Worm (Caenorhabditis elegans) whole organism, young adult: Measurements from ENCODE around the gene F46H5.5.

ENCODE experiments used
- B0019.2 ChIP-seq: fragments of 200-800 bp; sonication (Bioruptor generic); conservative IDR thresholded peaks from 2 replicates; pipeline ENCODE4 v1.3.6; 2022; ENCODE audit warnings: missing genetic modification reagents, missing genetic modification characterization, missing compliant biosample characterization
- B0035.1 ChIP-seq: sonication (generic microtip); optimal IDR thresholded peaks from 2 replicates; lab custom pipeline; 2016; ENCODE audit warnings: missing genetic modification characterization, mild to moderate bottlenecking, missing compliant biosample characterization, missing genotype, missing genetic modification reagents
- B0261.1 ChIP-seq: sonication (generic microtip); optimal IDR thresholded peaks from 2 replicates; lab custom pipeline; 2016; ENCODE audit warnings: mild to moderate bottlenecking, missing genetic modification characterization, moderate library complexity, missing compliant biosample characterization
- C17E4.6 ChIP-seq: fragments of 200-800 bp; sonication (Bioruptor generic); IDR thresholded peaks from 2 replicates; pipeline ENCODE4 v1.3.6; 2022; ENCODE audit warnings: missing genetic modification reagents, missing genetic modification characterization, missing compliant biosample characterization
- F52B5.7 ChIP-seq: sonication (generic microtip); optimal IDR thresholded peaks from 2 replicates; lab custom pipeline; 2016; ENCODE audit warnings: mild to moderate bottlenecking, missing genetic modification characterization, missing compliant biosample characterization
- F57C9.4 ChIP-seq: sonication (generic microtip); optimal IDR thresholded peaks from 2 replicates; lab custom pipeline; 2017; ENCODE audit warnings: mild to moderate bottlenecking, missing genetic modification characterization, missing compliant biosample characterization
- K11D2.4 ChIP-seq: fragments of 200-800 bp; sonication (Bioruptor generic); IDR thresholded peaks from 2 replicates; pipeline ENCODE4 v1.3.6; 2022; ENCODE audit warnings: missing genetic modification reagents, missing genetic modification characterization, missing compliant biosample characterization
- ZK185.1 ChIP-seq: sonication (generic microtip); optimal IDR thresholded peaks from 2 replicates; lab custom pipeline; 2016; ENCODE audit warnings: mild to moderate bottlenecking, missing genetic modification characterization, missing compliant biosample characterization; ENCODE audit not compliant: poor library complexity, severe bottlenecking
- aptf-2 ChIP-seq: fragments of 200-800 bp; sonication (Bioruptor generic); conservative IDR thresholded peaks from 2 replicates; pipeline ENCODE4 v1.3.6; 2022; ENCODE audit warnings: missing genetic modification reagents, missing genetic modification characterization, missing compliant biosample characterization
- atf-7 ChIP-seq: sonication (generic microtip); optimal IDR thresholded peaks from 2 replicates; lab custom pipeline; 2017; ENCODE audit warnings: mild to moderate bottlenecking, missing genetic modification characterization, missing compliant biosample characterization
- athp-1 ChIP-seq: sonication (generic microtip); optimal IDR thresholded peaks from 2 replicates; lab custom pipeline; 2017; ENCODE audit warnings: mild to moderate bottlenecking, missing genetic modification characterization, missing compliant biosample characterization
- attf-3 ChIP-seq: fragments of 200-800 bp; sonication (Bioruptor generic); conservative IDR thresholded peaks from 2 replicates; pipeline ENCODE4 v1.3.6; 2022; ENCODE audit warnings: missing genetic modification reagents, missing genetic modification characterization, missing compliant biosample characterization
- attf-5 ChIP-seq: fragments of 200-800 bp; sonication (Bioruptor generic); optimal IDR thresholded peaks from 2 replicates; lab custom pipeline; 2018; ENCODE audit warnings: mild to moderate bottlenecking, missing genetic modification characterization, missing compliant biosample characterization
- bed-1 ChIP-seq: fragments of 200-800 bp; sonication (Bioruptor generic); IDR thresholded peaks from 2 replicates; pipeline ENCODE4 v1.3.6; 2022; ENCODE audit warnings: missing genetic modification reagents, missing genetic modification characterization, missing compliant biosample characterization
- ccch-3 ChIP-seq: fragments of 200-800 bp; sonication (Bioruptor generic); optimal IDR thresholded peaks from 2 replicates; lab custom pipeline; 2018; ENCODE audit warnings: mild to moderate bottlenecking, missing genetic modification characterization, missing compliant biosample characterization
- cebp-1 ChIP-seq, 2 experiments: fragments of 200-800 bp in 1 of 2; sonication (Bioruptor generic) in 1 of 2; sonication (generic microtip) in 1 of 2; IDR thresholded peaks in 1 of 2; optimal IDR thresholded peaks in 1 of 2; 2 replicates each; pipeline versions ENCODE4 v1.3.6 to Lab custom; 2017 to 2022; ENCODE audit warnings: missing compliant biosample characterization in 2 of 2, missing genetic modification characterization in 2 of 2, mild to moderate bottlenecking in 1 of 2, missing genetic modification reagents in 1 of 2, moderate library complexity in 1 of 2
- cebp-2 ChIP-seq: fragments of 200-800 bp; sonication (Bioruptor generic); IDR thresholded peaks from 2 replicates; pipeline ENCODE4 v1.3.6; 2022; ENCODE audit warnings: missing genetic modification characterization, missing compliant biosample characterization
- ceh-91 ChIP-seq: fragments of 200-800 bp; sonication (Bioruptor generic); IDR thresholded peaks from 2 replicates; pipeline ENCODE4 v1.3.6; 2022; ENCODE audit warnings: missing genetic modification reagents, missing genetic modification characterization, missing compliant biosample characterization
- chd-7 ChIP-seq: sonication (generic microtip); optimal IDR thresholded peaks from 2 replicates; lab custom pipeline; 2016; ENCODE audit warnings: mild to moderate bottlenecking, missing genetic modification characterization, moderate library complexity, missing compliant biosample characterization
- dox-1 ChIP-seq: fragments of 200-800 bp; sonication (Bioruptor generic); IDR thresholded peaks from 2 replicates; pipeline ENCODE4 v1.3.6; 2022; ENCODE audit warnings: missing genetic modification reagents, missing genetic modification characterization, missing compliant biosample characterization
- dpff-1 ChIP-seq: sonication (generic microtip); optimal IDR thresholded peaks from 2 replicates; lab custom pipeline; 2017; ENCODE audit warnings: mild to moderate bottlenecking, missing genetic modification characterization, missing compliant biosample characterization
- fkh-3 ChIP-seq: sonication (generic microtip); optimal IDR thresholded peaks from 2 replicates; lab custom pipeline; 2016; ENCODE audit warnings: mild to moderate bottlenecking, missing genetic modification characterization, missing compliant biosample characterization
- gei-17 ChIP-seq: fragments of 200-800 bp; sonication (Bioruptor generic); optimal IDR thresholded peaks from 2 replicates; lab custom pipeline; 2018; ENCODE audit warnings: mild to moderate bottlenecking, missing genetic modification characterization, missing compliant biosample characterization
- hlh-12 ChIP-seq: sonication (generic microtip); optimal IDR thresholded peaks from 2 replicates; lab custom pipeline; 2016; ENCODE audit warnings: missing genetic modification characterization, missing compliant biosample characterization
- hmg-1.2 ChIP-seq: fragments of 200-800 bp; sonication (Bioruptor generic); IDR thresholded peaks from 2 replicates; pipeline ENCODE4 v1.3.6; 2022; ENCODE audit warnings: missing genetic modification reagents, missing genetic modification characterization, missing compliant biosample characterization
- hmg-20 ChIP-seq: fragments of 200-800 bp; sonication (Bioruptor generic); IDR thresholded peaks from 2 replicates; pipeline ENCODE4 v1.3.6; 2022; ENCODE audit warnings: missing genetic modification reagents, missing genetic modification characterization, missing compliant biosample characterization
- hsf-1 ChIP-seq: fragments of 200-800 bp; sonication (Bioruptor generic); IDR thresholded peaks from 2 replicates; pipeline ENCODE4 v1.3.6; 2022; ENCODE audit warnings: missing genetic modification reagents, missing genetic modification characterization, missing compliant biosample characterization
- let-607 ChIP-seq, 2 experiments: fragments of 200-800 bp in 1 of 2; sonication (Bioruptor generic) in 1 of 2; sonication (generic microtip) in 1 of 2; optimal IDR thresholded peaks; 2 replicates each; lab custom pipeline; 2016 to 2018; ENCODE audit warnings: mild to moderate bottlenecking in 2 of 2, missing compliant biosample characterization in 2 of 2, missing genetic modification characterization in 2 of 2, moderate library complexity in 2 of 2, missing genotype in 1 of 2
- lin-35 ChIP-seq, 3 experiments: fragments of 150-350 bp in 2 of 3; sonication (generic microtip) in 1 of 3; optimal IDR thresholded peaks; 2 replicates each; lab custom pipeline; 2014 to 2018; ENCODE audit warnings: missing biosample characterization in 3 of 3, missing genetic modification characterization in 3 of 3, missing genetic modification reagents in 3 of 3
- lin-54 ChIP-seq: fragments of 200-800 bp; sonication (Bioruptor generic); optimal IDR thresholded peaks from 2 replicates; lab custom pipeline; 2018; ENCODE audit warnings: mild to moderate bottlenecking, missing genetic modification characterization, missing compliant biosample characterization
- madf-10 ChIP-seq: sonication (generic microtip); optimal IDR thresholded peaks from 2 replicates; lab custom pipeline; 2016; ENCODE audit warnings: mild to moderate bottlenecking, missing genetic modification characterization, missing compliant biosample characterization
- mxl-1 ChIP-seq: sonication (generic microtip); optimal IDR thresholded peaks from 2 replicates; lab custom pipeline; 2016; ENCODE audit warnings: missing genetic modification characterization, missing compliant biosample characterization
- nhr-179 ChIP-seq: sonication (generic microtip); optimal IDR thresholded peaks from 2 replicates; lab custom pipeline; 2016; ENCODE audit warnings: mild to moderate bottlenecking, missing genetic modification characterization, missing compliant biosample characterization
- nhr-80 ChIP-seq: sonication (generic microtip); optimal IDR thresholded peaks from 2 replicates; lab custom pipeline; 2016; ENCODE audit warnings: missing genetic modification characterization, missing compliant biosample characterization
- nhr-90 ChIP-seq: sonication (generic microtip); optimal IDR thresholded peaks from 2 replicates; lab custom pipeline; 2016; ENCODE audit warnings: missing genotype, mild to moderate bottlenecking, missing genetic modification characterization, missing compliant biosample characterization
- pbrm-1 ChIP-seq: fragments of 200-800 bp; sonication (Bioruptor generic); IDR thresholded peaks from 2 replicates; pipeline ENCODE4 v1.3.6; 2022; ENCODE audit warnings: missing genetic modification reagents, missing genetic modification characterization, missing compliant biosample characterization
- sea-2 ChIP-seq: fragments of 200-800 bp; sonication (Bioruptor generic); IDR thresholded peaks from 2 replicates; pipeline ENCODE4 v1.3.6; 2022; ENCODE audit warnings: missing genetic modification characterization, missing compliant biosample characterization
- snpc-3.4 ChIP-seq: sonication (generic microtip); optimal IDR thresholded peaks from 2 replicates; lab custom pipeline; 2017; ENCODE audit warnings: missing genetic modification characterization, mild to moderate bottlenecking, missing compliant biosample characterization, antibody characterized with exemption, moderate library complexity, missing genotype, missing genetic modification reagents
- snpc-4 ChIP-seq, 5 experiments: fragments of 150-350 bp in 1 of 5; sonication (generic microtip) in 4 of 5; optimal IDR thresholded peaks; 2 replicates each; lab custom pipeline; 2014 to 2018; ENCODE audit warnings: missing genetic modification characterization in 5 of 5, missing biosample characterization in 3 of 5, antibody characterized with exemption in 2 of 5, mild to moderate bottlenecking in 2 of 5, missing compliant biosample characterization in 2 of 5, missing genotype in 2 of 5, moderate library complexity in 2 of 5, missing genetic modification reagents in 1 of 5
- somi-1 ChIP-seq: fragments of 200-800 bp; sonication (Bioruptor generic); optimal IDR thresholded peaks from 2 replicates; lab custom pipeline; 2018; ENCODE audit warnings: mild to moderate bottlenecking, missing genetic modification characterization, missing compliant biosample characterization
- sptf-2 ChIP-seq: fragments of 200-800 bp; sonication (Bioruptor generic); optimal IDR thresholded peaks from 2 replicates; lab custom pipeline; 2018; ENCODE audit warnings: mild to moderate bottlenecking, missing genetic modification characterization, missing compliant biosample characterization
- tbp1 ChIP-seq: fragments of 200-800 bp; sonication (Bioruptor generic); optimal IDR thresholded peaks from 2 replicates; lab custom pipeline; 2018; ENCODE audit warnings: mild to moderate bottlenecking, missing genetic modification characterization, missing compliant biosample characterization
- ztf-25 ChIP-seq: fragments of 200-800 bp; sonication (Bioruptor generic); IDR thresholded peaks from 2 replicates; pipeline ENCODE4 v1.3.6; 2022; ENCODE audit warnings: missing genetic modification reagents, missing genetic modification characterization, missing compliant biosample characterization
- ztf-28 ChIP-seq: fragments of 200-800 bp; sonication (Bioruptor generic); IDR thresholded peaks from 2 replicates; pipeline ENCODE4 v1.3.6; 2022; ENCODE audit warnings: missing genetic modification reagents, missing genetic modification characterization, missing compliant biosample characterization
- ztf-3 ChIP-seq: fragments of 200-800 bp; sonication (Bioruptor generic); optimal IDR thresholded peaks from 2 replicates; lab custom pipeline; 2018; ENCODE audit warnings: mild to moderate bottlenecking, missing genetic modification characterization, missing compliant biosample characterization
- ztf-6 ChIP-seq: fragments of 200-800 bp; sonication (Bioruptor generic); IDR thresholded peaks from 2 replicates; pipeline ENCODE4 v1.3.6; 2022; ENCODE audit warnings: missing genetic modification reagents, missing genetic modification characterization, missing compliant biosample characterization

F46H5.5 gene

ce11 chrX:7264591-7265306 lies 8.0 kb upstream of the F46H5.5 start (continued):
- TF ChIP-seq ceh-91 (GFP tag; lab: Robert Waterston, UW) (no peak), athp-1 (tag; lab: Kevin White, UChicago) (no peak), F57C9.4 (tag; lab: Kevin White, UChicago) (no peak), attf-3 (GFP tag; lab: Robert Waterston, UW) (no peak), aptf-2 (no peak), gei-17 (GFP tag; lab: Kevin White, UChicago) (peak; percentile 80), madf-10 (tag; lab: Kevin White, UChicago) (peak; percentile 69), ztf-3 (GFP tag; lab: Kevin White, UChicago) (no peak), B0261.1 (tag; lab: Kevin White, UChicago) (peak; percentile 11), nhr-179 (tag; lab: Kevin White, UChicago) (no peak), cebp-1 (GFP tag; IDR thresholded peaks at IDR 0.05; lab: Robert Waterston, UW) (peak; percentile 72), cebp-1 (tag; optimal IDR thresholded peaks at IDR 0.05; lab: Kevin White, UChicago) (peak; percentile 89), snpc-3.4 (tag; lab: Kevin White, UChicago) (no peak), sea-2 (GFP tag; lab: Robert Waterston, UW) (no peak), lin-35 (GFP tag; optimal IDR thresholded peaks at IDR 0.05; lab: Kevin White, UChicago) (peak in 1 of 3 experiments; percentile 54), attf-5 (GFP tag; lab: Kevin White, UChicago) (peak; percentile 84), hsf-1 (GFP tag; lab: Robert Waterston, UW) (no peak), nhr-90 (tag; lab: Kevin White, UChicago) (peak; percentile 58), pbrm-1 (GFP tag; lab: Robert Waterston, UW) (peak; percentile 76), hlh-12 (tag; lab: Kevin White, UChicago) (no peak), atf-7 (tag; lab: Kevin White, UChicago) (peak; percentile 46), let-607 (tag; optimal IDR thresholded peaks at IDR 0.05; lab: Kevin White, UChicago) (peak; percentile 2 to 61), fkh-3 (tag; lab: Kevin White, UChicago) (no peak), snpc-4 (GFP tag; optimal IDR thresholded peaks at IDR 0.05; lab: Kevin White, UChicago) (no peak), snpc-4 (tag; optimal IDR thresholded peaks at IDR 0.05; lab: Kevin White, UChicago) (peak in 3 of 4 experiments; percentile 49 to 79 (median 73)), tbp1 (GFP tag; lab: Kevin White, UChicago) (peak; percentile 61), F52B5.7 (tag; lab: Kevin White, UChicago) (no peak), ccch-3 (GFP tag; lab: Kevin White, UChicago) (no peak), dox-1 (GFP tag; lab: Robert Waterston, UW) (peak; percentile 92; the same call in 1 of the 2 replicates), K11D2.4 (GFP tag; lab: Robert Waterston, UW) (peak; percentile 81), ZK185.1 (peak; percentile 71), nhr-80 (tag; lab: Kevin White, UChicago) (peak; percentile 95), ztf-25 (GFP tag; lab: Robert Waterston, UW) (no peak), chd-7 (tag; lab: Kevin White, UChicago) (peak; percentile 64), cebp-2 (GFP tag; lab: Robert Waterston, UW) (no peak), B0035.1 (peak; percentile 51), ztf-28 (no peak), ztf-6 (GFP tag; lab: Robert Waterston, UW) (peak; percentile 64), lin-54 (GFP tag; lab: Kevin White, UChicago) (no peak), C17E4.6 (peak; percentile 17; the same call in 1 of the 2 replicates), mxl-1 (no peak), B0019.2 (GFP tag; lab: Robert Waterston, UW) (no peak), hmg-1.2 (peak; percentile 77), bed-1 (GFP tag; lab: Robert Waterston, UW) (no peak), sptf-2 (GFP tag; lab: Kevin White, UChicago) (no peak), hmg-20 (peak; percentile 58; the same call in 1 of the 2 replicates), somi-1 (GFP tag; lab: Kevin White, UChicago) (peak; percentile 54), dpff-1 (tag; lab: Kevin White, UChicago) (no peak)
